Worm (Caenorhabditis elegans): Measurements from ENCODE around the gene madf-8.

madf-8 gene

ce11 chrIII:3675480-3675879 is 24.8 kb upstream of the madf-8 start:
- TF ChIP-seq dmd-4 (tag; optimal IDR thresholded peaks at IDR 0.05) (no peak), ama-1 (optimal IDR thresholded peaks at IDR 0.05) (no peak), nhr-12 (tag; optimal IDR thresholded peaks at IDR 0.05) (no peak), nhr-129 (tag; optimal IDR thresholded peaks at IDR 0.05) (no peak), crh-2 (tag; optimal IDR thresholded peaks at IDR 0.05) (no peak), ZK546.5 (tag; optimal IDR thresholded peaks at IDR 0.05) (no peak), elt-1 (tag; optimal IDR thresholded peaks at IDR 0.05) (no peak), egl-27 (tag; optimal IDR thresholded peaks at IDR 0.05) (no peak), snpc-4 (tag; optimal IDR thresholded peaks at IDR 0.05) (no peak), mab-5 (tag; optimal IDR thresholded peaks at IDR 0.05) (no peak), sem-4 (tag; optimal IDR thresholded peaks at IDR 0.05) (no peak), unc-62 (GFP tag; optimal IDR thresholded peaks at IDR 0.05) (no peak), lsy-2 (tag; optimal IDR thresholded peaks at IDR 0.05) (no peak)

DNA sequence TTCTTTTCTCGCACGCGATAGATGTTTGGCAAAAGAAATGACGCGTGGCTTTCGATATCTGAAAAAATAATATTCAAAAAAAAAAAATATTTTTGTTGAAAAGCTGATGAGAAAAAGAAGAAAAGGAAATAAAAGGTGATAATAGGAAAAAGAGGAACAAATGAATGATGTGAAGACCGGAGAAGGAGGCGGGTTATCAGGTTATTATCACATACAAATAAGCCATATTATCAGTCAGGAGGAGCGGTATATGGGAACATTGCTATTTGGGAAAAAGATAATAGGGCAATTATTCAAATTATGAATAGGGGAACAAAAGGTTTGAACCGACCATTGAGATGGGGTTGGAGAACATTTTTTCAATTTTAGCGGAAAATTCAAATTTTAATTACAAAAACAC is 23.5 kb upstream of the madf-8 start:
- no peak for TF ChIP-seq alr-1 (tag; optimal IDR thresholded peaks at IDR 0.05)
- TF ChIP-seq dmd-4 (tag; optimal IDR thresholded peaks at IDR 0.05): no peak
- no peak for TF ChIP-seq fos-1 (tag; optimal IDR thresholded peaks at IDR 0.05)
- no peak for TF ChIP-seq ama-1 (optimal IDR thresholded peaks at IDR 0.05)
- TF ChIP-seq nhr-10 (tag; optimal IDR thresholded peaks at IDR 0.05): no peak
- TF ChIP-seq Y55F3AM.14 (GFP tag; optimal IDR thresholded peaks at IDR 0.05): no peak
- no peak for TF ChIP-seq nhr-237 (tag; optimal IDR thresholded peaks at IDR 0.05)
- TF ChIP-seq C34F6.9 (tag; optimal IDR thresholded peaks at IDR 0.05): no peak
- TF ChIP-seq zag-1 (tag; optimal IDR thresholded peaks at IDR 0.05): no peak
- TF ChIP-seq ceh-16 (tag; optimal IDR thresholded peaks at IDR 0.05): no peak
- TF ChIP-seq sma-3 (GFP tag; optimal IDR thresholded peaks at IDR 0.05): no peak
- TF ChIP-seq ztf-1 (GFP tag; conservative IDR thresholded peaks at IDR 0.05): no peak
- no peak for TF ChIP-seq ZK546.5 (tag; optimal IDR thresholded peaks at IDR 0.05)
- TF ChIP-seq elt-1 (tag; optimal IDR thresholded peaks at IDR 0.05): no peak
- TF ChIP-seq unc-55 (GFP tag; optimal IDR thresholded peaks at IDR 0.05): no peak
- no peak for TF ChIP-seq mab-5 (tag; optimal IDR thresholded peaks at IDR 0.05)
- TF ChIP-seq ceh-82 (tag; optimal IDR thresholded peaks at IDR 0.05): no peak
- TF ChIP-seq elt-3 (tag; optimal IDR thresholded peaks at IDR 0.05): no peak

- TF ChIP-seq nhr-237 (tag; optimal IDR thresholded peaks at IDR 0.05): no peak
- TF ChIP-seq nhr-25 (tag; optimal IDR thresholded peaks at IDR 0.05): peak; percentile 65
- TF ChIP-seq lsy-2 (tag; optimal IDR thresholded peaks at IDR 0.05): peak in 1 of 2 experiments; percentile 20
- TF ChIP-seq sem-4 (tag; optimal IDR thresholded peaks at IDR 0.05): peak; percentile 4
- peak; percentile 54 for TF ChIP-seq F13H6.1 (tag; optimal IDR thresholded peaks at IDR 0.05)
- TF ChIP-seq sma-9 (GFP tag; optimal IDR thresholded peaks at IDR 0.05): peak; percentile 12
- no peak for TF ChIP-seq sma-9 (tag; optimal IDR thresholded peaks at IDR 0.05)
- TF ChIP-seq nhr-129 (tag; optimal IDR thresholded peaks at IDR 0.05): peak; percentile 38
- TF ChIP-seq lin-13 (GFP tag; optimal IDR thresholded peaks at IDR 0.05): peak; percentile 22
- TF ChIP-seq blmp-1 (tag; optimal IDR thresholded peaks at IDR 0.05; ENCODE audit: insufficient read depth): peak; percentile 11
- peak; percentile 48 for TF ChIP-seq crh-2 (tag; optimal IDR thresholded peaks at IDR 0.05)
- TF ChIP-seq sma-3 (GFP tag; optimal IDR thresholded peaks at IDR 0.05): no peak
- TF ChIP-seq nhr-12 (tag; optimal IDR thresholded peaks at IDR 0.05): no peak
These were observed 22.2 kb upstream of the madf-8 start for ce11 chrIII:3672839-3673238.

- TF ChIP-seq crh-2 (tag; optimal IDR thresholded peaks at IDR 0.05) (peak; percentile 29), skn-1 (tag; optimal IDR thresholded peaks at IDR 0.05) (no peak), elt-3 (tag; optimal IDR thresholded peaks at IDR 0.05) (no peak), lsy-2 (tag; optimal IDR thresholded peaks at IDR 0.05) (peak in 1 of 2 experiments; percentile 41), ama-1 (optimal IDR thresholded peaks at IDR 0.05) (no peak), unc-55 (GFP tag; optimal IDR thresholded peaks at IDR 0.05) (peak; percentile 13), egl-27 (tag; optimal IDR thresholded peaks at IDR 0.05) (no peak), nhr-21 (tag; optimal IDR thresholded peaks at IDR 0.05) (peak; percentile 39), C34F6.9 (tag; optimal IDR thresholded peaks at IDR 0.05) (peak; percentile 29), ztf-4 (tag; optimal IDR thresholded peaks at IDR 0.05) (peak; percentile 45), peb-1 (tag; optimal IDR thresholded peaks at IDR 0.05) (no peak)
These were observed 20.4 kb upstream of the madf-8 start for ce11 chrIII:3670984-3671383.

DNA sequence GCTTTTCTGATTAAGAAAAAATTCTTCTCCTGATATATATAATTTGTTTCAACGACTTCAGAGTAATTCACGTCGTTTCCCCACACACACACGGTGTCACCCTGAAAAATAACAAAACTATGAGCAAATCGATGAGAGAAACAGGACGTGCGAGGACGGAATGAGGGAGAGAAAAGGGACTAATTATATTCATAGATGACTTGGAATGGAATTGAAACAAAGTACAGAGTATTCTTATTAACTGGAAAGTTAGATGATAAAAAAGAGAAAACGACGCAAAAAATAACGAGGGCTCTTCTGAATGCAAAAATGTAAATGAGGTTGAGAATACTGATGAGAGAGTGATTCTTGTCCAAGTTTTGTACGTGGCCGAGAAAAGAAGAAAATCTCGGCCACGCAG is 19.7 kb upstream of the madf-8 start, which contains the start of gene C46F11.6:
C46F11.6 (minus strand) TSS at position 101 of the 400 bp plus-strand sequence.
- no peak for TF ChIP-seq ceh-82 (tag; optimal IDR thresholded peaks at IDR 0.05)
- TF ChIP-seq blmp-1 (tag; optimal IDR thresholded peaks at IDR 0.05; ENCODE audit: insufficient read depth): no peak
- no peak for TF ChIP-seq alr-1 (tag; optimal IDR thresholded peaks at IDR 0.05)
- TF ChIP-seq nhr-129 (tag; optimal IDR thresholded peaks at IDR 0.05): no peak
- no peak for TF ChIP-seq elt-1 (tag; optimal IDR thresholded peaks at IDR 0.05)
- no peak for TF ChIP-seq nhr-237 (tag; optimal IDR thresholded peaks at IDR 0.05)
- TF ChIP-seq skn-1 (tag; optimal IDR thresholded peaks at IDR 0.05): no peak

All from whole organism, L2 larva.